Fruit fly (Drosophila melanogaster): Measurements from ENCODE around the gene tra.
"Not testable (repeated sequence)": the region's sequence is repeated elsewhere in the genome, so short reads cannot be mapped to it uniquely, and the experiment has no call there.

Gene tra

DNA sequence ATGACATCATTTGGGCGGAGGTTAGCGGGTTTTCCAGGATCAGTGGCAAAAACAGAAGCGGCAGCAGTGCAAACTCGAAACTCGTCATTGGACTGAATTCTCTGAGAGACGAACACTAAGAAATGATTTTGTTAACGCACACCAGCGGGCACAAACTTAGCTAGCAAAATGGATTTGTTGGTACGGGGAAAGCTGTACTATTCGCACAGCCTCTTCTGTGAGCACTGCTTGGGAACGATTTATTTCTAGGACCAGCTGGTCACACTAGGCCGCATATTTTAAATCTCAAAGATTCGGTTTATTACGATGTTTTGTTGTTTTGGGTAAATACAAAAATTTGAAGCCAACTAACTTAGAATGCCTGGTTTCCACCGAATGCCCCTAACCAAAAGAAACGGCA is 18.3 kb upstream of the tra start, which contains the start of gene CG4098:
CG4098 (minus strand) TSS at position 228 of the 400 bp plus-strand sequence.
- TF ChIP-seq EcR (GFP tag; optimal IDR thresholded peaks at IDR 0.05) (no peak), usp (GFP tag; optimal IDR thresholded peaks at IDR 0.05) (no peak), pan (optimal IDR thresholded peaks at IDR 0.05) (no peak), CG8478 (optimal IDR thresholded peaks at IDR 0.05) (no peak)

DNA sequence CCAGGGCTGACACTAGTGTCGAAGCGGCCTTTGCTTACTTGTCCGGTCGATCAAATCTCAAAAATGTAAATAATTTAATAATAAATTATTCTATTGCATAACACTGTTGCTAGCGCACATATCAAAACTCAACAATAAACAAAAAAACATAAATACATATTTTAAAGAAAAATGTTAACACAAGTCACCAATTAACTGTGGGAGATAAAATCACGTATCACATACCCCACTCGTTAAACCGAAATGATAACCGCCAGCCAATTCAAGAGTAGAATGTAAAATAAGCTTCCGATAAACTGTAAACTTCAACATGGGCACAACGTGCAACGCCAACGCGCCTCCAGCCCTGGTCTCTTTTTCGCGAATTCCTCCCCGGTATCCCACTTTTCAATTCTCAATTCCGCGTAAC is 11.9 kb upstream of the tra start, which contains the start of gene Arts:
Arts (plus strand) TSS at position 116 of the 409 bp plus-strand sequence.
- TF ChIP-seq CG8478 (optimal IDR thresholded peaks at IDR 0.05), result no peak
- TF ChIP-seq usp (GFP tag; optimal IDR thresholded peaks at IDR 0.05), result no peak
- no peak for TF ChIP-seq EcR (GFP tag; optimal IDR thresholded peaks at IDR 0.05)
- TF ChIP-seq psq (optimal IDR thresholded peaks at IDR 0.05), result no peak
- no peak for TF ChIP-seq Dll (optimal IDR thresholded peaks at IDR 0.05)
- TF ChIP-seq pan (optimal IDR thresholded peaks at IDR 0.05), result no peak

DNA sequence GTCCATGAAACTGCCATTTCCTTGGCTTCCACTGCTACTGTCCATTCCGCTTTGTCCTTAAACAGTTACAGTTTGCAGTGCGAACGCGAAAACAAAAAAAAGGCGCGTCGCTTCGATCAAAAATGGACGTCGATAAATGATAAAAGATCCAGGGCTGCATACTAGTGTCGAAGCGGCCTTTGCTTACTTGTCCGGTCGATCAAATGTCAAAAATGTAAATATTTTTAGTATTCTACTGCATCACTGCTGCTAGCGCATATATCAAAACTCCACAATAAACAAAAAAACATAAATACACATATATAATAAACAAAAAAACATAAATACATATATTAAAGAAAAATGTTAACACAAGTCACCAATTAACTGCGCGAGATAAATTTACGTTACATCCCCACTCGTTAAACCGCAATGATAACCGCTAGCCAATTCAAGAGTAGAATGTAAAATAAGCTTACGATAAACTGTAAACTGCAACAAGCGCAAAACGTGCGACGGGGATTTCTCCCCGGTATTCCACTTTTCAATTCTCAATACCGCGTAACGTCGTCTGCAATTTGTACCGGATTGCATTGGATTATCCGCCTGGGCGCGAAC is 4.2 kb upstream of the tra start, which contains the start of the genes spd-2 and Apl:
spd-2 (minus strand) TSS at position 93 of the 597 bp plus-strand sequence.
Apl (plus strand) TSS at position 260 of the 597 bp plus-strand sequence.
- no peak for TF ChIP-seq CG8478 (optimal IDR thresholded peaks at IDR 0.05)
- no peak for TF ChIP-seq pan (optimal IDR thresholded peaks at IDR 0.05)
- no peak for TF ChIP-seq Dll (optimal IDR thresholded peaks at IDR 0.05)
- no peak for TF ChIP-seq psq (optimal IDR thresholded peaks at IDR 0.05)

DNA sequence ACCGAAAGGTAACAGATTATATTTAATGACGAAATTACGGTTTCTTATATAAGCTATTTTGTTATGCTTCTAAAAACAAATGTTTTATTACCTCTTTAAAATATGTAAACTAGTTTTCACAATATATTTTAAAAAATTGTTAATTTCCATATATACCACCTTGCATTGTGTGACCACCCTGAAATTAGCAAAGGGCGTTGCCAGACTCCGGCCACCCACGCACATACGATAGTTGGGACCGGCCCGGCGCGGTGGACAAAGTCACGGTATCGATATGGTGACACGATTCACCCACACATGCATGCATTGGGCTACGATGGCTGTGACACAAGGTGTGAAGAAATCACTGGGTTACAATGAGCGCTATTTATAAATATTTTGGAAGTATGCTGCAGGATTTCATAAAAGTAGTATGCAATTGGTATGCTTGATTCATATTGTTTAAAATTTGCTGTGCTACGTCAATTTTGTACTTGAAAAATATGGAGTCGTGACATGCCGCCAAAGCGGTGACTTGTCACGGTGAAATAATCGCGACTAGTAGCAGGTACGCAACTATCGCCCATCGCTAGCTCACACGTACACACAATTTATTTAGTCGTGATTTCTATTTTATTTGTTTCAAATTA is 2.7 kb downstream of the tra start:
- TF ChIP-seq pan (optimal IDR thresholded peaks at IDR 0.05) (no peak), CG8478 (optimal IDR thresholded peaks at IDR 0.05) (no peak), usp (GFP tag; optimal IDR thresholded peaks at IDR 0.05) (no peak), psq (optimal IDR thresholded peaks at IDR 0.05) (no peak), Dll (optimal IDR thresholded peaks at IDR 0.05) (no peak), EcR (GFP tag; optimal IDR thresholded peaks at IDR 0.05) (no peak)

DNA sequence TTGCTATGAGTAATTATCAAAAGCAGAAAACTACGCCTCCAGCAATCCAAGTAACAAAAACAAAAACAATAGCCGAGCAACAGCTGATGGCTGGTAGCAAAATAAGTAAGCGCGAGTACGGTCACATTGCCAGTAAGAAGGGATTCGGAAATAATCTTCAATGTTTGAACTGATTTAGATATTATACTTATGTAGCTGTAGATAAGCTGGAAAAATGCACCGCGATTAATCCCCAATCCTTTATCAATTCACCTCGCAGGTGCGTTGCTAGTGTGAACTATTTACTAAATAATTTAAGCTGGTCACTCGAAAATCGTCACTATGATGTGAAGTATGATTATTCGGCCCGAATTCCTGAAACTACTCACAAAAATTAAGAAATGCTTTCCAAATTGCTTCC is 3.9 kb downstream of the tra start, which contains the start of the genes Syx8 and CG32163:
Syx8 (minus strand) TSS at position 69 of the 400 bp plus-strand sequence.
CG32163 (plus strand) TSS at position 169 of the 400 bp plus-strand sequence.
- no peak for TF ChIP-seq EcR (GFP tag; optimal IDR thresholded peaks at IDR 0.05)
- TF ChIP-seq CG8478 (optimal IDR thresholded peaks at IDR 0.05), result no peak
- TF ChIP-seq pan (optimal IDR thresholded peaks at IDR 0.05), result no peak
- TF ChIP-seq psq (optimal IDR thresholded peaks at IDR 0.05), result no peak
- no peak for TF ChIP-seq Dll (optimal IDR thresholded peaks at IDR 0.05)
- no peak for TF ChIP-seq usp (GFP tag; optimal IDR thresholded peaks at IDR 0.05)

DNA sequence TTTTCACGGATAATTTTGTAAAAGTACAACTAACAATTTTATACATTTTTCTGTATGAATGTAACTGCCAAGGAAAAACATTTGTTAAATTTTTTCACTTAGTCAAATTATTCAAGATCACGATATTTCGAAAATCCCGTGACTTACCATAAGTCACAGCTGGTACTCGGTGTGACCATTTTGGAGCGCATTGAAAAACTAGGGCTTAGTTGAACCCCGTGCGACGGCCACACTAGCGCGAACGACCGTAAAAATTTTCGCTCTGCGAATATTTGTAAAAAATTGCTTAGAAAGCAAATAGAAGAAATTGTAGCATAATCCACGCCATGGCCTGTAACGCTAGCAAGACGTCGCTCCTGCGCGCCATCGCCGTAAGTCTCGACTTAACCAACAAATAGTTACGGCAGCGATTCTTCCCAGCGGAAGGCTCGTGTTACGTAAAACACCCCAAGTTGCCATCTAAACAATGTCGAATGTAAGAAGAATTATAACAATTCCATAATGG is 6.7 kb downstream of the tra start, which contains the start of gene UQCR-C2:
UQCR-C2 (plus strand) TSS at position 51 of the 505 bp plus-strand sequence.
- TF ChIP-seq Dll (optimal IDR thresholded peaks at IDR 0.05) (no peak), usp (GFP tag; optimal IDR thresholded peaks at IDR 0.05) (no peak), pan (optimal IDR thresholded peaks at IDR 0.05) (no peak), CG8478 (optimal IDR thresholded peaks at IDR 0.05) (no peak), EcR (GFP tag; optimal IDR thresholded peaks at IDR 0.05) (no peak)

DNA sequence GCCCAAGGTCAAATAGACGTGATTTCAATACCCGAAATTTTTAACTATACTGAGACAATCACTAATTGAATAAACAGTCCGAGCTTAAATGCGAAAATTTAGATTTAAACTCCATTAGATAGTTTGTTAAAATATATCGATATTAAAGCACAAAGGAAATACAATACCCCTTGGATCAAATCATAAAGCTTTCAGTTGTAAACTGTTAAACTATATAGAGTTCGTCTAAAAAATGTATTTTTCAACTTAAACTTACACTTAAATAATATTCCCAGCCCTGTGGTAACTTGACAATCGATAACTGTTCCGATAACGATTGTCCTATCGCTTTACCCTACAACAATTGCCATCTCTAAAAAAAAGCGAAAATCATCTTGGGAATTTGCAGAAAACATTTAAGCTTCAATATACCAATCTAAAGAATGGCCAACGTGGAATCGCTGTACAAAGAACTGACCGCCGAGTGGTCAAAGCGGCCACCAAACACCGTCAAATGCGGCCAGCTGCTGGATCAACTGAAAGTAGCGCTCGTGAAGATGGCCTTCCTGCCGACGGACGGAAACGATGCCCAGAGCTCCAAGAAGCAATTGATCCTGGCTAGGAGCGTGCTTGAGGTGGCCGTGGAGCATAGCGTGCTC is 8.1 kb downstream of the tra start, which contains the start of gene Rpn12:
Rpn12 (plus strand) TSS at position 351 of the 638 bp plus-strand sequence.
- TF ChIP-seq CG8478 (optimal IDR thresholded peaks at IDR 0.05) (no peak), usp (GFP tag; optimal IDR thresholded peaks at IDR 0.05) (no peak), pan (optimal IDR thresholded peaks at IDR 0.05) (no peak), Dll (optimal IDR thresholded peaks at IDR 0.05) (no peak)

DNA sequence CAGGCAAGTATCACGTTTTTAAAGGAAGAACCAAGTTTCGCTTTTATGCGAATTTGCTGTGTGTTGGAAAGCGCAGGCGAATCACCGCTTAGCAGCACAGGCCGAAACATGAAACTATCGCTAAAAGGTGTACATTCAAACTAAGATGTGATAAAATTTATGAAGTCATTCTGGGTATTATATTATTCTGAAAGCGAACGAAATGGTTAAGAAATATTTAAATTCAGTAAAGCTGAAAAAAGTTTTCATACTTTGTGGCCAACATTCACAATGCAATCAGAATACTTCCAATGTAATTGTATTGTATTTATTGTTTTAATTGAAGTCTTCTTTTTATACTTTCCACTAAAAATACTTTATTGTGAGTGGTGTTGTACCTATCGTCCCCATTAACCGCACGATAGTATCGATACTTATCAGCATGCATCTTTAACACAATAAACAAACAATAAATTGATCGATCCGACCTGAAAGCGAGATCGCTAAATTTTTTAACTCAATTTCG is 9.6 kb downstream of the tra start, which contains the start of gene Smn:
Smn (minus strand) TSS at position 347 of the 505 bp plus-strand sequence.
- no peak for TF ChIP-seq EcR (GFP tag; optimal IDR thresholded peaks at IDR 0.05)
- no peak for TF ChIP-seq psq (optimal IDR thresholded peaks at IDR 0.05)
- TF ChIP-seq CG8478 (optimal IDR thresholded peaks at IDR 0.05), result no peak
- TF ChIP-seq Dll (optimal IDR thresholded peaks at IDR 0.05), result no peak
- TF ChIP-seq usp (GFP tag; optimal IDR thresholded peaks at IDR 0.05), result no peak
- no peak for TF ChIP-seq pan (optimal IDR thresholded peaks at IDR 0.05)

DNA sequence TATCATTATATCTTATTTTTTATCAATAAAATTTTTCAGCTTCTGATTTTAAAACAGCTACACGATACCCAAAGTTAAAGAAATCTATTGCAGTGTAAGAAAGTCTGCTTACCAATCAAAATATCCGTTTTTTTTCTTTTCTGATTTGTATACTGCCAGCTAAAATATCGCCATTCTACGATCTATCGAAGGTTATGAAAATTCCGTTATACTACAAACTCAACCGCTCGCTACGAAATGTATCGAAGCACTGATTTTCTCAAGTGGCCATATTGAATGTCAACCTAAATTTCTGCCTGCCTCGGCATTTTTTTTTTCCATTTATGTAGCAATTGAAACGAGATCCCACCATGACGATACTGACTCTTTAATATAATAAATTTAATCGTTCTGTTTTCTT is 10.8 kb downstream of the tra start, which contains the start of gene nxf2:
nxf2 (minus strand) TSS at position 258 of the 400 bp plus-strand sequence.
- TF ChIP-seq CG8478 (optimal IDR thresholded peaks at IDR 0.05) (no peak), usp (GFP tag; optimal IDR thresholded peaks at IDR 0.05) (no peak), pan (optimal IDR thresholded peaks at IDR 0.05) (no peak)

DNA sequence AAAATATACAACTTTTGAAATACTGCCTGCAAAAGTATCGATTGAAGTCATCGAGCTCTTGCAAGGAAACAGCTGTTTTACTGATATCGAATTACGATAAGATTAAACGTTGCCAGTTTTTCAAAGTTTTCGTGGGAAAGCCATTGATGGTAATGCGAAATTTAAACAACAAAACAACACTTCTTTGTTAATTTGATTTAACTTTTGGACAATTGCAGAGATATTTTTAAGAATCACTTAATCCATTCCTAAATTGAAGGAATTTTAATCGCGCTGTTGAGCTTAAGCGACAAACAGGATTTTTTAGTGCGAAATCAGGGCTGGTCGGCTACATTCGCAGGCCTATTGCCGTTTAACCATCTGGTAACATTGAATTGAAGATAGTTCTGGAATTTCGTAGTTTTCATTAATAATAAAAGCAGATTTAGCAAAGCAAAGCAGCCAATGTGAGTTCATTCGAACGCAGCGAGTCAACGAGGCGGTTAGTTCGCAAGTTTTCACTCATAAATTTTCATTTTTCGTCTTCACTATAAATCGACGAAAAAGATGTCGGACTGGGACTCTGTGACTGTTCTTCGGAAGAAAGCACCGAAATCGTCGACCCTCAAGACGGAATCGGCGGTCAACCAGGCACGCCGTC is 16.4 kb downstream of the tra start, which contains the start of gene mbf1:
mbf1 (plus strand) TSS at position 130 of the 640 bp plus-strand sequence.
- TF ChIP-seq EcR (GFP tag; optimal IDR thresholded peaks at IDR 0.05) (no peak), pan (optimal IDR thresholded peaks at IDR 0.05) (no peak), usp (GFP tag; optimal IDR thresholded peaks at IDR 0.05) (no peak), psq (optimal IDR thresholded peaks at IDR 0.05) (no peak), CG8478 (optimal IDR thresholded peaks at IDR 0.05) (no peak), Dll (optimal IDR thresholded peaks at IDR 0.05) (no peak)

DNA sequence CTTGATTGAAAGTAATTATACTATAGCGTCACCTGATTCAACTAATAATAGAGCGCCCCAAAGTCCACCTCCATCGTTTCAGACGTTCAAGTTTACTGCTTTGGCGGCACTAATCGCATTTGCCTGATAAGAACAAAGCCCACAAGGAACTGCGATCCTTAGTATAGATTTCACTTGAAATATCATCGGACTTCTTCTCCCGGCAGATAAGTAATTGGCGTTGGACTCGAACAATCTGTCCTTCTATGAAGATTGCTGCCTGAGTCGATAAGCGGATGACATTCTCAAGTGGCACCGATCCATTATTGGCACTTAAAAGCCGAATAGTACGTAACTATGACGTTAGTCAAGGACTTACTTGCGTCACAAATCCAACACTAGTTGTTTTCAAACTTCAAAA is 17.6 kb downstream of the tra start, which contains the start of gene Mipp1:
Mipp1 (minus strand) TSS at position 101 of the 400 bp plus-strand sequence.
- not testable (repeated sequence) for TF ChIP-seq EcR (GFP tag; optimal IDR thresholded peaks at IDR 0.05); pan (optimal IDR thresholded peaks at IDR 0.05); psq (optimal IDR thresholded peaks at IDR 0.05)
